Worm (Caenorhabditis elegans) whole organism, L1 larva: ENCODE results near the gene F32D8.14.

Experiments used
- C04F5.9 ChIP-seq: sonication (generic microtip); optimal IDR thresholded peaks from 2 replicates; lab custom pipeline; 2016; ENCODE audit warnings: missing genetic modification characterization, missing compliant biosample characterization
- C16A3.4 ChIP-seq: fragments of 150-350 bp; optimal IDR thresholded peaks from 2 replicates; lab custom pipeline; 2014; ENCODE audit warnings: missing biosample characterization, missing genetic modification characterization
- C34B4.2 ChIP-seq: sonication (generic microtip); optimal IDR thresholded peaks from 2 replicates; lab custom pipeline; 2017; ENCODE audit warnings: mild to moderate bottlenecking, missing genetic modification characterization, missing compliant biosample characterization
- aha-1 ChIP-seq: fragments of 150-350 bp; optimal IDR thresholded peaks from 2 replicates; lab custom pipeline; 2014; ENCODE audit warnings: missing biosample characterization, missing genetic modification characterization
- alr-1 ChIP-seq: fragments of 200-800 bp; sonication (Bioruptor generic); optimal IDR thresholded peaks from 2 replicates; lab custom pipeline; 2018; ENCODE audit warnings: borderline replicate concordance, mild to moderate bottlenecking, missing genetic modification characterization, missing compliant biosample characterization
- aly-2 ChIP-seq: fragments of 150-350 bp; optimal IDR thresholded peaks from 2 replicates; lab custom pipeline; 2014; ENCODE audit warnings: missing biosample characterization, missing genetic modification characterization
- ama-1 ChIP-seq: fragments of 150-350 bp; optimal IDR thresholded peaks from 2 replicates; lab custom pipeline; 2014
- blmp-1 ChIP-seq: fragments of 150-350 bp; optimal IDR thresholded peaks from 2 replicates; lab custom pipeline; 2014; ENCODE audit warnings: missing biosample characterization, missing genetic modification characterization
- ceh-82 ChIP-seq, 3 experiments: fragments of 150-350 bp in 1 of 3; sonication (generic microtip) in 2 of 3; optimal IDR thresholded peaks; 2 replicates each; lab custom pipeline; 2014 to 2017; ENCODE audit warnings: missing biosample characterization in 3 of 3, missing genetic modification characterization in 3 of 3
- ceh-88 ChIP-seq: fragments of 200-800 bp; sonication (Bioruptor generic); IDR thresholded peaks from 2 replicates; pipeline ENCODE4 v1.3.6; 2022; ENCODE audit warnings: missing genetic modification characterization, missing compliant biosample characterization
- ces-1 ChIP-seq: fragments of 150-350 bp; optimal IDR thresholded peaks from 2 replicates; lab custom pipeline; 2014; ENCODE audit warnings: missing biosample characterization, missing genetic modification reagents, missing genetic modification characterization
- dsc-1 ChIP-seq: sonication (generic microtip); optimal IDR thresholded peaks from 2 replicates; lab custom pipeline; 2016; ENCODE audit warnings: mild to moderate bottlenecking, missing genetic modification characterization, missing compliant biosample characterization
- efl-1 ChIP-seq, 4 experiments: fragments of 150-350 bp; optimal IDR thresholded peaks in 3 of 4; peaks in 1 of 4; 1 replicate in 1 of 4; 2 replicates in 3 of 4; lab custom pipeline; 2014; ENCODE audit warnings: missing biosample characterization in 2 of 4, missing genetic modification characterization in 2 of 4, missing genetic modification reagents in 2 of 4
- efl-3 ChIP-seq: fragments of 200-800 bp; sonication (Bioruptor generic); optimal IDR thresholded peaks from 2 replicates; lab custom pipeline; 2018; ENCODE audit warnings: mild to moderate bottlenecking, missing genetic modification characterization, missing compliant biosample characterization
- egl-27 ChIP-seq, 2 experiments: fragments of 150-350 bp in 1 of 2; sonication (generic microtip); optimal IDR thresholded peaks; 3 replicates each; lab custom pipeline; 2017 to 2018; ENCODE audit warnings: missing biosample characterization in 2 of 2, missing genetic modification characterization in 2 of 2, missing genetic modification reagents in 2 of 2
- fkh-8 ChIP-seq: sonication (generic microtip); optimal IDR thresholded peaks from 2 replicates; lab custom pipeline; 2016; ENCODE audit warnings: mild to moderate bottlenecking, missing genetic modification characterization, missing compliant biosample characterization
- grh-1 ChIP-seq: fragments of 200-800 bp; sonication (Bioruptor generic); IDR thresholded peaks from 2 replicates; pipeline ENCODE4 v1.3.6; 2022; ENCODE audit warnings: missing genetic modification reagents, missing genetic modification characterization, missing compliant biosample characterization
- hlh-4 ChIP-seq: sonication (generic microtip); optimal IDR thresholded peaks from 2 replicates; lab custom pipeline; 2016; ENCODE audit warnings: mild to moderate bottlenecking, missing genetic modification characterization, missing compliant biosample characterization
- hpl-2 ChIP-seq: fragments of 150-350 bp; optimal IDR thresholded peaks from 2 replicates; lab custom pipeline; 2014; ENCODE audit warnings: missing biosample characterization, missing genetic modification reagents, missing genetic modification characterization
- jun-1 ChIP-seq: fragments of 150-350 bp; optimal IDR thresholded peaks from 2 replicates; lab custom pipeline; 2014; ENCODE audit warnings: missing biosample characterization, missing genetic modification reagents, missing genetic modification characterization
- lin-13 ChIP-seq: fragments of 150-350 bp; optimal IDR thresholded peaks from 2 replicates; lab custom pipeline; 2014; ENCODE audit warnings: missing biosample characterization, missing genetic modification reagents, missing genetic modification characterization
- lin-15B ChIP-seq: fragments of 150-350 bp; sonication (generic microtip); optimal IDR thresholded peaks from 3 replicates; lab custom pipeline; 2014; ENCODE audit warnings: missing biosample characterization, missing genetic modification characterization
- lin-35 ChIP-seq, 2 experiments: fragments of 150-350 bp; optimal IDR thresholded peaks; 2 replicates each; lab custom pipeline; 2014; ENCODE audit warnings: missing biosample characterization in 2 of 2, missing genetic modification characterization in 2 of 2, missing genetic modification reagents in 2 of 2
- lin-39 ChIP-seq: fragments of 150-350 bp; optimal IDR thresholded peaks from 2 replicates; lab custom pipeline; 2014; ENCODE audit warnings: missing biosample characterization, missing genetic modification reagents, missing genetic modification characterization
- lir-3 ChIP-seq: sonication (generic microtip); optimal IDR thresholded peaks from 2 replicates; lab custom pipeline; 2016; ENCODE audit warnings: mild to moderate bottlenecking, missing genetic modification characterization, moderate library complexity, missing compliant biosample characterization; ENCODE audit not compliant: poor library complexity
- lsy-2 ChIP-seq, 2 experiments: fragments of 150-350 bp; optimal IDR thresholded peaks; 2 replicates each; lab custom pipeline; 2014; ENCODE audit warnings: missing biosample characterization in 2 of 2, missing genetic modification characterization in 2 of 2
- mdl-1 ChIP-seq, 2 experiments: fragments of 150-350 bp; optimal IDR thresholded peaks; 2 replicates each; lab custom pipeline; 2014 to 2017; ENCODE audit warnings: missing biosample characterization in 2 of 2, missing genetic modification characterization in 2 of 2, inconsistent platforms in 1 of 2
- mep-1 ChIP-seq: fragments of 150-350 bp; optimal IDR thresholded peaks from 2 replicates; lab custom pipeline; 2014; ENCODE audit warnings: missing biosample characterization, missing genetic modification characterization
- nhr-11 ChIP-seq: fragments of 150-350 bp; optimal IDR thresholded peaks from 2 replicates; lab custom pipeline; 2014; ENCODE audit warnings: missing biosample characterization, missing genetic modification characterization
- nhr-19 ChIP-seq: fragments of 200-800 bp; sonication (Bioruptor generic); conservative IDR thresholded peaks from 2 replicates; pipeline ENCODE4 v1.3.6; 2022; ENCODE audit warnings: missing genetic modification characterization, missing compliant biosample characterization
- nhr-20 ChIP-seq: sonication (generic microtip); optimal IDR thresholded peaks from 2 replicates; lab custom pipeline; 2016; ENCODE audit warnings: mild to moderate bottlenecking, missing genetic modification characterization, missing compliant biosample characterization
- nhr-71 ChIP-seq: sonication (generic microtip); optimal IDR thresholded peaks from 2 replicates; lab custom pipeline; 2016; ENCODE audit warnings: mild to moderate bottlenecking, missing genetic modification characterization, moderate library complexity, missing compliant biosample characterization
- nhr-77 ChIP-seq: fragments of 150-350 bp; optimal IDR thresholded peaks from 2 replicates; lab custom pipeline; 2014; ENCODE audit warnings: missing biosample characterization, missing genetic modification characterization
- nhr-85 ChIP-seq: sonication (generic microtip); peaks from one replicate; lab custom pipeline; 2016; ENCODE audit warnings: missing genetic modification characterization, inconsistent platforms, missing compliant biosample characterization
- nhr-90 ChIP-seq: sonication (generic microtip); optimal IDR thresholded peaks from 2 replicates; lab custom pipeline; 2016; ENCODE audit warnings: mild to moderate bottlenecking, missing genetic modification characterization, missing compliant biosample characterization; ENCODE audit not compliant: poor library complexity
- pax-3 ChIP-seq: fragments of 200-800 bp; sonication (Bioruptor generic); optimal IDR thresholded peaks from 2 replicates; lab custom pipeline; 2018; ENCODE audit warnings: mild to moderate bottlenecking, missing genetic modification characterization, moderate library complexity, missing compliant biosample characterization
- rnt-1 ChIP-seq: sonication (generic microtip); optimal IDR thresholded peaks from 2 replicates; lab custom pipeline; 2016; ENCODE audit warnings: mild to moderate bottlenecking, missing genetic modification characterization, moderate library complexity, missing compliant biosample characterization
- skn-1 ChIP-seq: fragments of 150-350 bp; optimal IDR thresholded peaks from 2 replicates; lab custom pipeline; 2014; ENCODE audit warnings: missing biosample characterization, missing genetic modification characterization
- sox-4 ChIP-seq: sonication (generic microtip); optimal IDR thresholded peaks from 2 replicates; lab custom pipeline; 2016; ENCODE audit warnings: missing genetic modification characterization, missing compliant biosample characterization
- swsn-7 ChIP-seq: sonication (generic microtip); optimal IDR thresholded peaks from 2 replicates; lab custom pipeline; 2016; ENCODE audit warnings: missing genetic modification characterization, missing compliant biosample characterization
- tbx-2 ChIP-seq: sonication (generic microtip); optimal IDR thresholded peaks from 2 replicates; lab custom pipeline; 2016; ENCODE audit warnings: missing genetic modification characterization, missing compliant biosample characterization
- tlp-1 ChIP-seq: fragments of 150-350 bp; optimal IDR thresholded peaks from 2 replicates; lab custom pipeline; 2014; ENCODE audit warnings: missing biosample characterization, missing genetic modification characterization
- unc-130 ChIP-seq: fragments of 150-350 bp; optimal IDR thresholded peaks from 2 replicates; lab custom pipeline; 2017; ENCODE audit warnings: missing biosample characterization, missing genetic modification characterization, inconsistent platforms
- unc-30 ChIP-seq: sonication (generic microtip); optimal IDR thresholded peaks from 2 replicates; lab custom pipeline; 2017; ENCODE audit warnings: missing biosample characterization, missing genetic modification characterization
- unc-62 ChIP-seq: fragments of 150-350 bp; optimal IDR thresholded peaks from 2 replicates; lab custom pipeline; 2014; ENCODE audit warnings: missing biosample characterization, missing genetic modification reagents, missing genetic modification characterization
- unc-86 ChIP-seq: sonication (generic microtip); optimal IDR thresholded peaks from 2 replicates; lab custom pipeline; 2016; ENCODE audit warnings: missing genetic modification characterization, missing compliant biosample characterization
- xbp-1 ChIP-seq: sonication (generic microtip); optimal IDR thresholded peaks from 2 replicates; lab custom pipeline; 2016; ENCODE audit warnings: missing genetic modification characterization, missing compliant biosample characterization
- zip-4 ChIP-seq: fragments of 200-800 bp; sonication (Bioruptor generic); optimal IDR thresholded peaks from 2 replicates; lab custom pipeline; 2018; ENCODE audit warnings: mild to moderate bottlenecking, missing genetic modification characterization, moderate library complexity, missing compliant biosample characterization

F32D8.14 gene

DNA sequence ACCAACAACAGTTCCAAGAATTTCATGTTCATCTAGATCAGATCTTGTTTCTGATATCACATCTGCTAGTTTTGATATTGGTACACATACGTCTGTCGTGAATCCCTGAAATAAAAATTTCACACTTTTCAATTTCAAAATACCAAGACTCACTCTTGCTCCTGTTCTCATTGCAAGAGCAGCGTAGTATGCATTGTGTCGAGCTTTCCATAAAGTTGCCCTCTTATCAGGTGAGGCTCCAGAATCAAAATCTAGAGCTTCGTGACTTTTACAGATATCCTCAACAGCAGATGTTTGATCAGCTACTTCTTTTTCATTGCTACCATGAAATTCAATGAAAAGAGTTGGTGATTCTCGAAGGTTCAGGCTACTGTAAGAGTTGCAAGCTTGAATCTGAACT lies 5.6 kb downstream of the F32D8.14 start, which contains the start of gene F32D8.11:
F32D8.11 (minus strand) TSS at position 101 of the 400 bp plus-strand sequence.
- TF ChIP-seq efl-1 (optimal IDR thresholded peaks at IDR 0.05; lab: Kevin White, UChicago): no peak
- TF ChIP-seq efl-1 (GFP tag; optimal IDR thresholded peaks at IDR 0.05 in 1 of 2; lab: Kevin White, UChicago): peak in 1 of 2 experiments; percentile 83
- TF ChIP-seq xbp-1 (tag; lab: Kevin White, UChicago): no peak
- TF ChIP-seq, all 84 proteins: peak for 1

DNA sequence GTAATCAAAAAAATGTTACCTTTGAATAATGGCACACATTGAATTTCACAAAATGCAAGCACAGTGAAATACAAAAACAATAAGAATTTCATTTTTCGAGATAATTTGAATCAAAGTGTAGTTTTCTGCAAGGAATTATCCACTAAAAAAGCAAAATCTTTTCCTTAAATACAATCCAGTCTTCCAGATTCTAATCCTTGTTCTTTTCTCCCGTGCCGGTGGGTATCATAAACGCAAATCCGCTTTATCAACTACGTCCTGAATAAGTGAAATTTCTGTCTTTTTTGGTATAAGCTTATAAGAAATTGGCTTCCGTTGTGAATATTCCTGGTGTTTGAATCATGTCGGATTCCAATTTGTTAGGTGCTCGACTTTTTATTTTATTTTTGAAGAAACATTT lies 6.4 kb downstream of the F32D8.14 start:
- TF ChIP-seq nhr-90 (tag; lab: Kevin White, UChicago): no peak
- TF ChIP-seq ama-1: no peak
- peak; percentile 48 for TF ChIP-seq aly-2 (tag; lab: Kevin White, UChicago)
- no peak for TF ChIP-seq zip-4 (GFP tag; lab: Kevin White, UChicago)
- TF ChIP-seq aha-1 (tag; lab: Kevin White, UChicago): no peak
- TF ChIP-seq nhr-71 (tag; lab: Kevin White, UChicago): no peak
- TF ChIP-seq ceh-82 (tag; optimal IDR thresholded peaks at IDR 0.05; lab: Kevin White, UChicago): no peak
- TF ChIP-seq dsc-1 (tag; lab: Kevin White, UChicago): peak; percentile 56
- TF ChIP-seq lin-39 (tag; lab: Kevin White, UChicago): no peak
- TF ChIP-seq, all 84 proteins: peak for 2

DNA sequence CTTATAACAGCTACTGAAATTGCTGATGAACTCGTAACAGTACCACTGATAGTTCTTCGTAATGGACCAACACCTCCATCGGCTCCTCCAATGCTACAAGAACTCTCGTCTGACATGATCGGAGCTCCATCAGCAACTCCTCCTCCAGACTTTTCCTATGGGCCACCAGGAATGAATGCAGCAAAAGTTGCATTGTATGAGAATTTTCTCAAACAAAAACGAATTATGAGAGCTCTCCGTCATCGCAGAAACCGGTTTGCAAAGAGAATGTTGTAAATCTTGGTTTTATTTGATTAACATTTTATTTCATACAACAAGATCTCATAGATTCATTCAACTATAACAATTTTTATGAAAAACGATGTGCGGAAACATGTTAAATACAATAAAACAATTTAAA lies 7.0 kb downstream of the F32D8.14 start:
- TF ChIP-seq mdl-1 (tag; optimal IDR thresholded peaks at IDR 0.05; lab: Kevin White, UChicago) (no peak), egl-27 (tag; optimal IDR thresholded peaks at IDR 0.05; lab: Kevin White, UChicago) (no peak), jun-1 (no peak), nhr-77 (tag; lab: Kevin White, UChicago) (no peak), lin-15B (tag; lab: Kevin White, UChicago) (no peak), efl-1 (optimal IDR thresholded peaks at IDR 0.05; lab: Kevin White, UChicago) (no peak), efl-1 (GFP tag; optimal IDR thresholded peaks at IDR 0.05 in 1 of 2; lab: Kevin White, UChicago) (peak in 1 of 2 experiments; percentile 89), lir-3 (tag; lab: Kevin White, UChicago) (no peak), lin-13 (GFP tag; lab: Kevin White, UChicago) (no peak), nhr-71 (tag; lab: Kevin White, UChicago) (peak; percentile 34), unc-62 (GFP tag; lab: Kevin White, UChicago) (no peak), nhr-11 (tag; lab: Kevin White, UChicago) (no peak), rnt-1 (no peak), unc-86 (tag; lab: Kevin White, UChicago) (no peak), xbp-1 (tag; lab: Kevin White, UChicago) (no peak), nhr-20 (no peak), blmp-1 (no peak), pax-3 (no peak), ces-1 (GFP tag; lab: Kevin White, UChicago) (no peak), swsn-7 (tag; lab: Kevin White, UChicago) (no peak), C16A3.4 (tag; lab: Kevin White, UChicago) (peak; percentile 49), tlp-1 (tag; lab: Kevin White, UChicago) (no peak), efl-3 (no peak), skn-1 (tag; lab: Kevin White, UChicago) (no peak), ceh-88 (GFP tag; lab: Robert Waterston, UW) (no peak), nhr-85 (tag; lab: Kevin White, UChicago) (peak; percentile 30), unc-30 (tag; lab: Kevin White, UChicago) (no peak), tbx-2 (no peak), mep-1 (tag; lab: Kevin White, UChicago) (no peak), grh-1 (GFP tag; lab: Robert Waterston, UW) (no peak), lsy-2 (tag; optimal IDR thresholded peaks at IDR 0.05; lab: Kevin White, UChicago) (peak in 1 of 2 experiments; percentile 3), nhr-19 (GFP tag; lab: Robert Waterston, UW) (no peak), hlh-4 (tag; lab: Kevin White, UChicago) (no peak), aly-2 (tag; lab: Kevin White, UChicago) (no peak), zip-4 (GFP tag; lab: Kevin White, UChicago) (no peak), C34B4.2 (no peak), sox-4 (tag; lab: Kevin White, UChicago) (no peak), fkh-8 (tag; lab: Kevin White, UChicago) (no peak), hpl-2 (no peak), alr-1 (tag; lab: Kevin White, UChicago) (no peak), lin-35 (GFP tag; optimal IDR thresholded peaks at IDR 0.05; lab: Kevin White, UChicago) (peak in 1 of 2 experiments; percentile 9), ceh-82 (tag; optimal IDR thresholded peaks at IDR 0.05; lab: Kevin White, UChicago) (no peak), ama-1 (peak; percentile 15), C04F5.9 (tag; lab: Kevin White, UChicago) (no peak), unc-130 (tag; lab: Kevin White, UChicago) (no peak)
